Worm (Caenorhabditis elegans) whole organism, L3 larva: ENCODE measurements around the gene cdc-25.2.
A peak's percentile ranks its signal among the peaks of the same experiment; 100 is the strongest.

Source experiments
- R02D3.7 ChIP-seq: fragments of 150-350 bp; optimal IDR thresholded peaks from 2 replicates; lab custom pipeline; 2014; ENCODE audit warnings: missing biosample characterization, missing genetic modification characterization
- ZK546.5 ChIP-seq: sonication (generic microtip); optimal IDR thresholded peaks from 2 replicates; lab custom pipeline; 2017; ENCODE audit warnings: missing biosample characterization, missing genetic modification characterization
- aly-2 ChIP-seq: fragments of 150-350 bp; optimal IDR thresholded peaks from 2 replicates; lab custom pipeline; 2014; ENCODE audit warnings: missing biosample characterization, missing genetic modification characterization
- ama-1 ChIP-seq: fragments of 150-350 bp; optimal IDR thresholded peaks from 2 replicates; lab custom pipeline; 2018
- ceh-16 ChIP-seq: sonication (generic microtip); optimal IDR thresholded peaks from 2 replicates; lab custom pipeline; 2017; ENCODE audit warnings: missing biosample characterization, missing genetic modification characterization
- ceh-28 ChIP-seq: fragments of 150-350 bp; optimal IDR thresholded peaks from 2 replicates; lab custom pipeline; 2014; ENCODE audit warnings: missing biosample characterization, missing genetic modification reagents, missing genetic modification characterization
- ceh-82 ChIP-seq: fragments of 150-350 bp; optimal IDR thresholded peaks from 2 replicates; lab custom pipeline; 2014; ENCODE audit warnings: missing biosample characterization, missing genetic modification characterization
- ceh-9 ChIP-seq: sonication (generic microtip); optimal IDR thresholded peaks from 2 replicates; lab custom pipeline; 2018; ENCODE audit warnings: missing biosample characterization, missing genetic modification characterization
- daf-12 ChIP-seq: fragments of 150-350 bp; optimal IDR thresholded peaks from 2 replicates; lab custom pipeline; 2014; ENCODE audit warnings: missing biosample characterization, missing genetic modification reagents, missing genetic modification characterization
- egl-27 ChIP-seq: sonication (generic microtip); optimal IDR thresholded peaks from 4 replicates; lab custom pipeline; 2017; ENCODE audit warnings: missing biosample characterization, missing genetic modification reagents, missing genetic modification characterization
- egl-5 ChIP-seq: fragments of 150-350 bp; optimal IDR thresholded peaks from 2 replicates; lab custom pipeline; 2017; ENCODE audit warnings: missing biosample characterization, missing genetic modification reagents, missing genetic modification characterization, inconsistent platforms
- elt-2 ChIP-seq: sonication (generic microtip); optimal IDR thresholded peaks from 2 replicates; lab custom pipeline; 2016; ENCODE audit warnings: missing genetic modification reagents, mild to moderate bottlenecking, missing genetic modification characterization, missing compliant biosample characterization
- elt-3 ChIP-seq, 3 experiments: fragments of 150-350 bp in 1 of 3; sonication (generic microtip) in 2 of 3; optimal IDR thresholded peaks; 2 replicates in 2 of 3; 4 replicates in 1 of 3; lab custom pipeline; 2014 to 2017; ENCODE audit warnings: missing biosample characterization in 3 of 3, missing genetic modification characterization in 3 of 3
- eor-1 ChIP-seq, 2 experiments: fragments of 150-350 bp; optimal IDR thresholded peaks; 2 replicates each; lab custom pipeline; 2014 to 2018; ENCODE audit warnings: missing biosample characterization in 2 of 2, missing genetic modification characterization in 2 of 2
- fkh-10 ChIP-seq: sonication (generic microtip); optimal IDR thresholded peaks from 2 replicates; lab custom pipeline; 2017; ENCODE audit warnings: missing biosample characterization, missing genetic modification reagents, missing genetic modification characterization
- fkh-2 ChIP-seq: fragments of 150-350 bp; optimal IDR thresholded peaks from 2 replicates; lab custom pipeline; 2014; ENCODE audit warnings: missing biosample characterization, missing genetic modification reagents, missing genetic modification characterization
- fos-1 ChIP-seq: fragments of 150-350 bp; optimal IDR thresholded peaks from 2 replicates; lab custom pipeline; 2014; ENCODE audit warnings: missing biosample characterization, missing genetic modification characterization
- hmg-11 ChIP-seq: sonication (generic microtip); optimal IDR thresholded peaks from 2 replicates; lab custom pipeline; 2016; ENCODE audit warnings: missing genetic modification characterization, missing compliant biosample characterization
- jun-1 ChIP-seq: fragments of 150-350 bp; optimal IDR thresholded peaks from 2 replicates; lab custom pipeline; 2014; ENCODE audit warnings: missing biosample characterization, missing genetic modification reagents, missing genetic modification characterization
- lin-15B ChIP-seq: fragments of 150-350 bp; optimal IDR thresholded peaks from 2 replicates; lab custom pipeline; 2014; ENCODE audit warnings: missing biosample characterization, missing genetic modification characterization
- lin-39 ChIP-seq: fragments of 150-350 bp; optimal IDR thresholded peaks from 2 replicates; lab custom pipeline; 2018; ENCODE audit warnings: missing biosample characterization, missing genetic modification reagents, missing genetic modification characterization
- lsy-12 ChIP-seq: sonication (generic microtip); optimal IDR thresholded peaks from 2 replicates; lab custom pipeline; 2016; ENCODE audit warnings: mild to moderate bottlenecking, missing genetic modification characterization, missing compliant biosample characterization
- mdl-1 ChIP-seq: fragments of 150-350 bp; optimal IDR thresholded peaks from 2 replicates; lab custom pipeline; 2014; ENCODE audit warnings: missing biosample characterization, missing genetic modification characterization
- mml-1 ChIP-seq: fragments of 150-350 bp; sonication (generic microtip); optimal IDR thresholded peaks from 3 replicates; lab custom pipeline; 2014; ENCODE audit warnings: missing biosample characterization, missing genetic modification characterization
- nfya-1 ChIP-seq: sonication (generic microtip); optimal IDR thresholded peaks from 2 replicates; lab custom pipeline; 2017; ENCODE audit warnings: missing genetic modification characterization, mild to moderate bottlenecking, missing compliant biosample characterization, antibody characterized with exemption, moderate library complexity; ENCODE audit not compliant: insufficient read depth
- nhr-11 ChIP-seq: fragments of 150-350 bp; optimal IDR thresholded peaks from 2 replicates; lab custom pipeline; 2014; ENCODE audit warnings: missing biosample characterization, missing genetic modification characterization
- nhr-12 ChIP-seq: fragments of 150-350 bp; optimal IDR thresholded peaks from 2 replicates; lab custom pipeline; 2014; ENCODE audit warnings: missing biosample characterization, missing genetic modification characterization
- nhr-23 ChIP-seq: fragments of 150-350 bp; optimal IDR thresholded peaks from 2 replicates; lab custom pipeline; 2014; ENCODE audit warnings: missing biosample characterization, missing genetic modification reagents, missing genetic modification characterization
- nhr-237 ChIP-seq: fragments of 150-350 bp; optimal IDR thresholded peaks from 2 replicates; lab custom pipeline; 2014; ENCODE audit warnings: missing biosample characterization, missing genetic modification characterization
- nhr-25 ChIP-seq: sonication (generic microtip); optimal IDR thresholded peaks from 2 replicates; lab custom pipeline; 2017; ENCODE audit warnings: missing biosample characterization, missing genetic modification characterization
- nhr-28 ChIP-seq: fragments of 150-350 bp; optimal IDR thresholded peaks from 2 replicates; lab custom pipeline; 2014; ENCODE audit warnings: missing biosample characterization, missing genetic modification characterization
- nhr-43 ChIP-seq: sonication (generic microtip); optimal IDR thresholded peaks from 2 replicates; lab custom pipeline; 2016; ENCODE audit warnings: mild to moderate bottlenecking, missing genetic modification characterization, missing compliant biosample characterization; ENCODE audit not compliant: poor library complexity, severe bottlenecking
- nhr-67 ChIP-seq: fragments of 150-350 bp; optimal IDR thresholded peaks from 2 replicates; lab custom pipeline; 2014; ENCODE audit warnings: missing biosample characterization, missing genetic modification characterization
- nhr-76 ChIP-seq: fragments of 150-350 bp; sonication (generic microtip); optimal IDR thresholded peaks from 5 replicates; lab custom pipeline; 2014; ENCODE audit warnings: missing biosample characterization, missing genetic modification characterization
- nhr-77 ChIP-seq: fragments of 150-350 bp; optimal IDR thresholded peaks from 2 replicates; lab custom pipeline; 2014; ENCODE audit warnings: missing biosample characterization, missing genetic modification characterization
- pha-4 ChIP-seq: fragments of 150-350 bp; optimal IDR thresholded peaks from 2 replicates; lab custom pipeline; 2014; ENCODE audit warnings: missing biosample characterization, missing genetic modification reagents, missing genetic modification characterization
- pqm-1 ChIP-seq: fragments of 150-350 bp; optimal IDR thresholded peaks from 2 replicates; lab custom pipeline; 2017; ENCODE audit warnings: missing biosample characterization, missing genetic modification characterization, inconsistent platforms
- sea-2 ChIP-seq: fragments of 150-350 bp; sonication (generic microtip); optimal IDR thresholded peaks from 4 replicates; lab custom pipeline; 2014; ENCODE audit warnings: missing biosample characterization, missing genetic modification reagents, missing genetic modification characterization
- skn-1 ChIP-seq: fragments of 150-350 bp; optimal IDR thresholded peaks from 2 replicates; lab custom pipeline; 2014; ENCODE audit warnings: missing biosample characterization, missing genetic modification characterization
- snpc-4 ChIP-seq: fragments of 150-350 bp; optimal IDR thresholded peaks from 2 replicates; lab custom pipeline; 2014; ENCODE audit warnings: missing biosample characterization, missing genetic modification characterization
- tbx-2 ChIP-seq: sonication (generic microtip); optimal IDR thresholded peaks from 2 replicates; lab custom pipeline; 2016; ENCODE audit warnings: mild to moderate bottlenecking, missing genetic modification characterization, missing compliant biosample characterization
- unc-39 ChIP-seq: sonication (generic microtip); optimal IDR thresholded peaks from 4 replicates; lab custom pipeline; 2017; ENCODE audit warnings: missing biosample characterization, missing genetic modification characterization
- unc-62 ChIP-seq: fragments of 150-350 bp; sonication (generic microtip); optimal IDR thresholded peaks from 4 replicates; lab custom pipeline; 2014; ENCODE audit warnings: missing biosample characterization, missing genetic modification reagents, missing genetic modification characterization
- zag-1 ChIP-seq: fragments of 150-350 bp; optimal IDR thresholded peaks from 2 replicates; lab custom pipeline; 2014; ENCODE audit warnings: missing biosample characterization, missing genetic modification characterization
- ztf-11 ChIP-seq: fragments of 150-350 bp; optimal IDR thresholded peaks from 2 replicates; lab custom pipeline; 2014; ENCODE audit warnings: missing biosample characterization, missing genetic modification characterization
- ztf-4 ChIP-seq: fragments of 150-350 bp; optimal IDR thresholded peaks from 2 replicates; lab custom pipeline; 2014; ENCODE audit warnings: missing biosample characterization, missing genetic modification characterization

cdc-25.2 gene

DNA sequence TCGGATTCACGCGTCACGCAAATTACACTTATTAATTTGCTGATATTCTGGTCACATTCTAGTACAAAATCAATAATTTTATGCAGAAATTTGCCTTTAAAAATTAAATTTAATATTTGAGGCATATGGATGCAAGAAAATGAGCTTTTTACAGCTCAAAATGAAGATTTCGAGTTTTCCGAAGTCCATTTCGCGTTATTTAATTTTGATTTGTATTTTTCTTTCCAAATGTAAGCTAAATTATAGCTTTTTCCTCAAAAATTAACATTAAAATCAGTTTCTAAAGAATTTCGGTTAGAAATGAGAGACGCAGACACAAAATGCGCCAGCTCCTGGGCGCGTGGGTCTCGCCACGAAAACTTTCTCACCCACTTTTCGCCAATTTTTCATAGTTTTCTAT is 20.0 kb downstream of the cdc-25.2 start, which contains the start of gene F16B4.6:
F16B4.6 (plus strand) TSS at position 301 of the 400 bp plus-strand sequence.
- no peak for TF ChIP-seq ceh-16
- TF ChIP-seq nhr-23 (tag; lab: Kevin White, UChicago), result no peak
- no peak for TF ChIP-seq jun-1
- no peak for TF ChIP-seq lin-15B (tag; lab: Kevin White, UChicago)
- no peak for TF ChIP-seq egl-5
- no peak for TF ChIP-seq nhr-67 (tag; lab: Kevin White, UChicago)
- TF ChIP-seq nhr-11 (tag; lab: Kevin White, UChicago), result no peak
- TF ChIP-seq eor-1 (tag; optimal IDR thresholded peaks at IDR 0.05; lab: Kevin White, UChicago), result no peak
- no peak for TF ChIP-seq nhr-237 (tag; lab: Kevin White, UChicago)
- TF ChIP-seq lsy-12 (tag; lab: Kevin White, UChicago), result no peak
- TF ChIP-seq mml-1 (tag; lab: Kevin White, UChicago), result no peak
- TF ChIP-seq ZK546.5 (tag; lab: Kevin White, UChicago), result no peak

- TF ChIP-seq aly-2 (tag; lab: Kevin White, UChicago) (no peak), lin-39 (tag; lab: Kevin White, UChicago) (no peak), lsy-12 (tag; lab: Kevin White, UChicago) (no peak), ztf-4 (tag; lab: Kevin White, UChicago) (no peak), ceh-82 (tag; lab: Kevin White, UChicago) (no peak), ceh-9 (no peak), nhr-43 (tag; lab: Kevin White, UChicago) (no peak), eor-1 (tag; optimal IDR thresholded peaks at IDR 0.05; lab: Kevin White, UChicago) (no peak), unc-62 (GFP tag; lab: Kevin White, UChicago) (no peak), ZK546.5 (tag; lab: Kevin White, UChicago) (no peak)
These were observed 21.3 kb downstream of the cdc-25.2 start, which contains the start of gene F16B4.5 for ce11 chrV:1588128-1588527. TSS of gene F16B4.5 (plus strand) at chrV:1588428.

- no peak for TF ChIP-seq elt-3 (tag; optimal IDR thresholded peaks at IDR 0.05; lab: Kevin White, UChicago)
- no peak for TF ChIP-seq aly-2 (tag; lab: Kevin White, UChicago)
- TF ChIP-seq skn-1 (tag; lab: Kevin White, UChicago), result no peak
- no peak for TF ChIP-seq nhr-12 (tag; lab: Kevin White, UChicago)
- TF ChIP-seq unc-39 (tag; lab: Kevin White, UChicago), result no peak
- TF ChIP-seq egl-27 (tag; lab: Kevin White, UChicago), result no peak
- no peak for TF ChIP-seq lin-39 (tag; lab: Kevin White, UChicago)
- no peak for TF ChIP-seq tbx-2 (tag; lab: Kevin White, UChicago)
- no peak for TF ChIP-seq egl-5
- TF ChIP-seq ceh-16, result no peak
- TF ChIP-seq ceh-82 (tag; lab: Kevin White, UChicago), result no peak
- TF ChIP-seq mdl-1 (tag; lab: Kevin White, UChicago), result no peak
- no peak for TF ChIP-seq ztf-11
- TF ChIP-seq nfya-1 (tag; lab: Kevin White, UChicago), result no peak
- no peak for TF ChIP-seq nhr-76 (tag; lab: Kevin White, UChicago)
- peak; percentile 46 for TF ChIP-seq nhr-25 (tag; lab: Kevin White, UChicago)
- no peak for TF ChIP-seq ceh-9
- no peak for TF ChIP-seq ztf-4 (tag; lab: Kevin White, UChicago)
- no peak for TF ChIP-seq nhr-67 (tag; lab: Kevin White, UChicago)
- TF ChIP-seq nhr-28 (tag; lab: Kevin White, UChicago), result no peak
- TF ChIP-seq sea-2 (GFP tag; lab: Kevin White, UChicago), result no peak
- no peak for TF ChIP-seq R02D3.7
- TF ChIP-seq lin-15B (tag; lab: Kevin White, UChicago), result no peak
- peak; percentile 5 for TF ChIP-seq lsy-12 (tag; lab: Kevin White, UChicago)
- no peak for TF ChIP-seq ZK546.5 (tag; lab: Kevin White, UChicago)
- TF ChIP-seq mml-1 (tag; lab: Kevin White, UChicago), result no peak
- TF ChIP-seq fkh-2 (tag; lab: Kevin White, UChicago), result no peak
- no peak for TF ChIP-seq zag-1 (tag; lab: Kevin White, UChicago)
- TF ChIP-seq elt-2 (tag; lab: Kevin White, UChicago), result no peak
- TF ChIP-seq fos-1, result no peak
- TF ChIP-seq hmg-11 (tag; lab: Kevin White, UChicago), result no peak
- TF ChIP-seq pqm-1 (tag; lab: Kevin White, UChicago), result no peak
- TF ChIP-seq daf-12, result no peak
- TF ChIP-seq jun-1, result no peak
- peak; percentile 63 for TF ChIP-seq ama-1 (lab: Kevin White, UChicago)
- TF ChIP-seq snpc-4 (tag; lab: Kevin White, UChicago), result no peak
- TF ChIP-seq nhr-11 (tag; lab: Kevin White, UChicago), result no peak
- no peak for TF ChIP-seq unc-62 (GFP tag; lab: Kevin White, UChicago)
- peak; percentile 39 for TF ChIP-seq ceh-28 (tag; lab: Kevin White, UChicago)
- TF ChIP-seq nhr-23 (tag; lab: Kevin White, UChicago), result peak; percentile 19
- peak; percentile 66 for TF ChIP-seq nhr-43 (tag; lab: Kevin White, UChicago)
- TF ChIP-seq pha-4 (tag; lab: Kevin White, UChicago), result no peak
- no peak for TF ChIP-seq fkh-10 (GFP tag; lab: Kevin White, UChicago)
- no peak for TF ChIP-seq eor-1 (tag; optimal IDR thresholded peaks at IDR 0.05; lab: Kevin White, UChicago)
- no peak for TF ChIP-seq nhr-77 (tag; lab: Kevin White, UChicago)
These were observed 27.0 kb downstream of the cdc-25.2 start, which contains the start of gene F16B4.4 for ce11 chrV:1593799-1594420. TSS of gene F16B4.4 (plus strand) at chrV:1594019.
